Worm (Caenorhabditis elegans): Measurements from ENCODE around the gene ins-21.

Gene ins-21

DNA sequence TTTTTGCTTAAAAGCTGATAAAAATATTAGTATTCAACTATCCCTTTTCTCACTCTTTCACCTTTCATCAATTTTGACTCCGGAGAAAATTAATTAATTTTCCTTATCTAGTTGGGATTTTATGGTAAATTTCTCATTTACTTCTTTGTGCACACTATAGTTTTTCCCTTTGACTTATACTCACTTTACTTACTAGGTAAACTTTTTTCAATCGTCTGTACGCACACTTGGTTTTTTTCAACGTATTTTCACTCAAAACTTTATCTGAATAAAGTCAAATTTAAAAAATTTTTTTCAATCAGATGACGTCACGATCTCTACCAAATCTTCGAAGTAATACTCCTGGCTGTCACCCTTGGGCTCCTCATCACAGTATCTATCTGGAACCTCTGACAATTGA, 11.4 kb upstream of the ins-21 start, which contains the start of gene C05B5.16:
Gene C05B5.16 (plus strand): TSS at position 301 of the 400 bp plus-strand sequence.
- TF ChIP-seq scrt-1 (GFP tag; IDR thresholded peaks at IDR 0.05) (no peak), aly-1 (tag; optimal IDR thresholded peaks at IDR 0.05) (no peak), tra-4 (tag; optimal IDR thresholded peaks at IDR 0.05) (no peak), tbx-37 (GFP tag; conservative IDR thresholded peaks at IDR 0.05) (no peak), tbx-11 (GFP tag; IDR thresholded peaks at IDR 0.05) (no peak)

DNA sequence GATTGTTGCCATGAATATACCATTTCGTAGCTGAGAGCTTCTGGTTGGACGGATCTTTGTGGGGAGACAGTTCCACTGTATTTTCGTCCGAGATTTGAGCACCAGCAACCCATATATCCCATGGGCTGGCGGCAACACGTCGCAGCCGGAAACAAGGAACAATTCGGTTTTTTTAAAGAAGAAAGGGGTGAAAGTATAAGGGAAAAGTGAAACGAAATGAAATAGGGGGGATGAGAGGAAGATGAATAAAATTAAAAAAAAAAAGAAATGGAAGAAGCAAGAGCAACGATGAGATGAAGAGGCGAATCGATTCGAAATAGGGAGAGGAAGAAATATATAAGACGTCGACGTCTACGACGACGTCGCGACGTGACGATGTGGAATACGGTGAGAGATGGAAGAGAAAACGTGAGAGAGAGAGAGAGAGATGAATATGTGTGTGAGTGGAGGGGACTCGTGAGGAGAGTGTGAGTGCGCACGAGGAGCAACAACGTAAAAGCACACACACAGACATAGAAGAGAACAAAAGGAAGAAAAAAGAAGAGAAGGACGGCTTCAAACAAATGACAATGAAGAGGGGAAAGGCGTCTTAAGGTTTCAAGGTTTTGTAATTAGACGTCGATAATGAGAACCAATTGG, 7.0 kb upstream of the ins-21 start, which contains the start of gene rgs-1:
Gene rgs-1 (minus strand): TSS at position 146 of the 639 bp plus-strand sequence.
- TF ChIP-seq ceh-13 (GFP tag; optimal IDR thresholded peaks at IDR 0.05) (no peak), tbx-11 (GFP tag; IDR thresholded peaks at IDR 0.05) (no peak), hnd-1 (tag; optimal IDR thresholded peaks at IDR 0.05) (no peak), F13C5.2 (tag; optimal IDR thresholded peaks at IDR 0.05) (peak; percentile 17), scrt-1 (GFP tag; IDR thresholded peaks at IDR 0.05) (no peak)

DNA sequence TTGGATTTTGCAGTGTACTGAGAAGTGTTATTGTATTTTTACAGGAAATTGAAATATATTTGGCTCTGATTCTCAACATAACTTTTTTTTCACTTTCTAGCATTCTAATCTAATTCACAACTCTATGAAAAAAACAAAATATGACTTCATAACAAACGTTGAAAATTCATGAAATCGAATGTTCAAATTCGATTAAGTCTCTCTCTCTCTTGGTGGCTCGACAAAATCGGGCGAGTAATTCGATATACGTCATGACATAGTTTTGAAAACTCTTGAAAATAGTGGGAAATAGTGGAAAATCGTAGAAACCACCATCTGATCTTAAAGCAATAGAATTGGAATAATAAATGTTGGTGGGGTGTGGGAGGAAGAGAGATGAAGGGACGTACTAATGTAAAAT, 5.5 kb upstream of the ins-21 start:
- TF ChIP-seq tbx-11 (GFP tag; IDR thresholded peaks at IDR 0.05) (no peak), tbx-37 (GFP tag; conservative IDR thresholded peaks at IDR 0.05) (no peak), F13C5.2 (tag; optimal IDR thresholded peaks at IDR 0.05) (no peak), ceh-13 (GFP tag; optimal IDR thresholded peaks at IDR 0.05) (no peak), flt-1 (GFP tag; IDR thresholded peaks at IDR 0.05) (no peak), scrt-1 (GFP tag; IDR thresholded peaks at IDR 0.05) (no peak), tra-4 (tag; optimal IDR thresholded peaks at IDR 0.05) (no peak), hmbx-1 (tag; optimal IDR thresholded peaks at IDR 0.05) (no peak), ceh-36 (tag; optimal IDR thresholded peaks at IDR 0.05) (no peak), aly-1 (tag; optimal IDR thresholded peaks at IDR 0.05) (no peak), sea-1 (GFP tag; conservative IDR thresholded peaks at IDR 0.05) (no peak)

DNA sequence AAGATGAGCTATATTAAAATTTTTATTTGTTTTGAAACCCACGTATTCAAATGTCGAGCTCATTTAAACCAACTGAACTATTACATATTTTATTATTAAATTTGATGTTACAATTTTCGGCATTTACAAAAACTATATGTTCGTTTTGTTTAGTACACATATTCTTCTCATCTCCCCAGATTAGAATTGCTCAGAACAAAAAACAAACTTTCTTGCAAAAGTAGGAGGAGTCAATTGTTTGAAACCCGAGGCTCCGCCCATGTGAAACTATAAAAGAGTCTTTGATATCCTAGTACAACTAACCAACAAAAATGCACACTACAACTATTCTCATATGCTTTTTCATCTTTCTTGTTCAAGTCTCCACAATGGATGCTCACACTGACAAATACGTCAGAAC, 2.4 kb downstream of the ins-21 start, which contains the start of gene ins-22:
Gene ins-22 (plus strand): TSS at position 301 of the 400 bp plus-strand sequence.
- TF ChIP-seq pes-1 (GFP tag; IDR thresholded peaks at IDR 0.05): no peak
- TF ChIP-seq F13C5.2 (tag; optimal IDR thresholded peaks at IDR 0.05): no peak
- no peak for TF ChIP-seq hnd-1 (tag; optimal IDR thresholded peaks at IDR 0.05)
- TF ChIP-seq ceh-13 (GFP tag; optimal IDR thresholded peaks at IDR 0.05): no peak
- no peak for TF ChIP-seq sea-1 (GFP tag; conservative IDR thresholded peaks at IDR 0.05)
- TF ChIP-seq hmg-4 (GFP tag; optimal IDR thresholded peaks at IDR 0.05): no peak
- TF ChIP-seq tra-4 (tag; optimal IDR thresholded peaks at IDR 0.05): no peak
- no peak for TF ChIP-seq ceh-36 (tag; optimal IDR thresholded peaks at IDR 0.05)
- no peak for TF ChIP-seq aly-1 (tag; optimal IDR thresholded peaks at IDR 0.05)
- TF ChIP-seq ama-1 (optimal IDR thresholded peaks at IDR 0.05): no peak
- no peak for TF ChIP-seq scrt-1 (GFP tag; IDR thresholded peaks at IDR 0.05)
- TF ChIP-seq tbx-37 (GFP tag; conservative IDR thresholded peaks at IDR 0.05): no peak
- no peak for TF ChIP-seq tbx-11 (GFP tag; IDR thresholded peaks at IDR 0.05)
- TF ChIP-seq flt-1 (GFP tag; IDR thresholded peaks at IDR 0.05): no peak
- TF ChIP-seq B0310.2 (tag; optimal IDR thresholded peaks at IDR 0.05): no peak
- no peak for TF ChIP-seq ets-7 (tag; optimal IDR thresholded peaks at IDR 0.05)
- no peak for TF ChIP-seq hmbx-1 (tag; optimal IDR thresholded peaks at IDR 0.05)

DNA sequence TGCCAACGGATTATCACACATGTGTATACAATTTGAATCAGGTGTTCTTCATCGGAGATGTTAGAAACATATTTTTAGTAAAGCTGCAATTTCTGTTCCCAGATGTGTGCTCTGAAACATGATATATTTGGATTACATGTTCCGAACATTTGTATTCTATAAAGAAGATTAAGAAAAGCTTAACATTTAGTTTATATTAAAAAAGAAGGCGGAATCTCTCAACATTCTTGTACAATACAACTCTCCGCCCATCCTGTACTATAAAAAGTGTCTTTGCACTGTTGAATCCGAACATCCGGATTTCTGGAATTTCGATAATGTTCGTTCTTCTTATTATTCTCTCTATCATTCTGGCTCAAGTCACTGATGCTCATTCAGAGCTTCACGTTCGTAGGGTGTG, 4.4 kb downstream of the ins-21 start, which contains the start of gene ins-23:
Gene ins-23 (plus strand): TSS at position 301 of the 400 bp plus-strand sequence.
- TF ChIP-seq flt-1 (GFP tag; IDR thresholded peaks at IDR 0.05): no peak
- TF ChIP-seq tbx-37 (GFP tag; conservative IDR thresholded peaks at IDR 0.05): no peak
- TF ChIP-seq hmbx-1 (tag; optimal IDR thresholded peaks at IDR 0.05): no peak
- no peak for TF ChIP-seq aly-1 (tag; optimal IDR thresholded peaks at IDR 0.05)
- no peak for TF ChIP-seq sea-1 (GFP tag; conservative IDR thresholded peaks at IDR 0.05)
- TF ChIP-seq hnd-1 (tag; optimal IDR thresholded peaks at IDR 0.05): no peak
- no peak for TF ChIP-seq ama-1 (optimal IDR thresholded peaks at IDR 0.05)
- TF ChIP-seq scrt-1 (GFP tag; IDR thresholded peaks at IDR 0.05): no peak
- TF ChIP-seq B0310.2 (tag; optimal IDR thresholded peaks at IDR 0.05): no peak
- TF ChIP-seq pes-1 (GFP tag; IDR thresholded peaks at IDR 0.05): no peak
- TF ChIP-seq tbx-11 (GFP tag; IDR thresholded peaks at IDR 0.05): no peak
- TF ChIP-seq hmg-4 (GFP tag; optimal IDR thresholded peaks at IDR 0.05): no peak
- TF ChIP-seq ceh-13 (GFP tag; optimal IDR thresholded peaks at IDR 0.05): no peak
- no peak for TF ChIP-seq ceh-36 (tag; optimal IDR thresholded peaks at IDR 0.05)
- no peak for TF ChIP-seq ets-7 (tag; optimal IDR thresholded peaks at IDR 0.05)
- no peak for TF ChIP-seq tra-4 (tag; optimal IDR thresholded peaks at IDR 0.05)
- TF ChIP-seq F13C5.2 (tag; optimal IDR thresholded peaks at IDR 0.05): no peak

DNA sequence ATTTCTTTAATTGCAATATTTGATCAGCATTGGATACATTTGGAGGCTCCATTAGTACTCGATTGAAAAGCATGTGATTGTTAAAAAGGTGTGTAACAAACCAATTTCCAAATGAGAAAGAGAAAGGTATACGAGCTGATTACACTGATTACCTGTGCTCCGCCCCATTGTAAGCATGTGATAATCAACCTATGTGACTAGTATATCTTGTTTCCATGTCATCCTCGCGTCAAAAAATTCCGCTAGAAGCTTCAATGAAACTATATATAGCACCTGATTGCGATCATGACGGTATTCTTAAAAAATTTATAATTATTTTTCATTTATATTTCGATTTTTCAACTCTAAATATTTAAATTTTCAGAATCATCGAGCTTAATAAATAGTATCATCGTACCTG, 7.0 kb downstream of the ins-21 start, which contains the start of gene M04D8.4:
Gene M04D8.4 (minus strand): TSS at position 101 of the 400 bp plus-strand sequence.
- TF ChIP-seq scrt-1 (GFP tag; IDR thresholded peaks at IDR 0.05) (no peak), hmbx-1 (tag; optimal IDR thresholded peaks at IDR 0.05) (no peak), sea-1 (GFP tag; conservative IDR thresholded peaks at IDR 0.05) (no peak), hmg-4 (GFP tag; optimal IDR thresholded peaks at IDR 0.05) (no peak), flt-1 (GFP tag; IDR thresholded peaks at IDR 0.05) (no peak), F13C5.2 (tag; optimal IDR thresholded peaks at IDR 0.05) (no peak), tra-4 (tag; optimal IDR thresholded peaks at IDR 0.05) (no peak), ets-7 (tag; optimal IDR thresholded peaks at IDR 0.05) (no peak), tbx-37 (GFP tag; conservative IDR thresholded peaks at IDR 0.05) (no peak), aly-1 (tag; optimal IDR thresholded peaks at IDR 0.05) (no peak), B0310.2 (tag; optimal IDR thresholded peaks at IDR 0.05) (no peak), ceh-13 (GFP tag; optimal IDR thresholded peaks at IDR 0.05) (no peak), tbx-11 (GFP tag; IDR thresholded peaks at IDR 0.05) (no peak), ceh-36 (tag; optimal IDR thresholded peaks at IDR 0.05) (no peak), hnd-1 (tag; optimal IDR thresholded peaks at IDR 0.05) (no peak), ama-1 (optimal IDR thresholded peaks at IDR 0.05) (no peak), pes-1 (GFP tag; IDR thresholded peaks at IDR 0.05) (no peak)

DNA sequence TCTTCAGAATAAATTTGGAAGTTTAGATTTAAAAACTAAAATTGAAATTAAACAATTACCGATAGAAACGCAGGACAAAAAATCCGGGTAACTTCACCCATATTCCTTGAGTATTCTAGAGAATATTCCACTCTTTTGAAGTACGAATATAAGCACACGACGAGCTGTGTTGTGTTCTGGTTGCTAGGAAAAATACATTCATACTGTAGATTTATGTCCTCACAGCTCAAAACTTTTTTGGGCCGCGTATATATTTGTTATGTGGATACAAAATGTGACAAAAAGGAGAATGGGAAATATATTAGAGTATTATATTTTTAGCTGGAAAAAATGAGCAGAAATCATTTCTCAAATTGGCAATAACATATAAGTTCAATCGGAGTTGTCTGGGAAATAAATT, 9.7 kb downstream of the ins-21 start, which contains the start of gene M04D8.5:
Gene M04D8.5 (minus strand): TSS at position 101 of the 400 bp plus-strand sequence.
- TF ChIP-seq sea-1 (GFP tag; conservative IDR thresholded peaks at IDR 0.05) (no peak), tbx-11 (GFP tag; IDR thresholded peaks at IDR 0.05) (no peak), hmbx-1 (tag; optimal IDR thresholded peaks at IDR 0.05) (no peak), aly-1 (tag; optimal IDR thresholded peaks at IDR 0.05) (no peak)
